Worm (Caenorhabditis elegans): ENCODE results near the gene Y9C2UA.1.

Y9C2UA.1 gene

ce11 chrII:9102623-9103022 is 36.8 kb upstream of the Y9C2UA.1 start (continued):
- TF ChIP-seq F33H1.4 (GFP tag; IDR thresholded peaks at IDR 0.05) (peak; percentile 57), Y95B8A.8 (GFP tag; IDR thresholded peaks at IDR 0.05) (peak; percentile 78; the same call in 1 of the 2 replicates), nhr-120 (GFP tag; IDR thresholded peaks at IDR 0.05) (0 out of 2 replicates have a peak, but pooled peaks have one; percentile 45), egl-44 (GFP tag; IDR thresholded peaks at IDR 0.05) (peak; percentile 94), pbrm-1 (GFP tag; IDR thresholded peaks at IDR 0.05) (peak; percentile 58), attf-6 (GFP tag; IDR thresholded peaks at IDR 0.05) (peak; percentile 57; the same call in 1 of the 2 replicates), hmg-20 (GFP tag; IDR thresholded peaks at IDR 0.05) (peak; percentile 69), madf-8 (GFP tag; conservative IDR thresholded peaks at IDR 0.05) (peak; percentile 37; the same call in 1 of the 2 replicates), B0261.1 (tag; optimal IDR thresholded peaks at IDR 0.05) (peak; percentile 40), mcd-1 (GFP tag; IDR thresholded peaks at IDR 0.05) (peak; percentile 67), aptf-3 (GFP tag; IDR thresholded peaks at IDR 0.05) (peak; percentile 92; the same call in 1 of the 2 replicates), Y79H2A.3 (GFP tag; conservative IDR thresholded peaks at IDR 0.05) (0 out of 2 replicates have a peak, but pooled peaks have one; percentile 39), C17E4.6 (GFP tag; IDR thresholded peaks at IDR 0.05) (peak; percentile 71; the same call in 1 of the 2 replicates), Y56A3A.18 (GFP tag; IDR thresholded peaks at IDR 0.05) (peak; percentile 78; the same call in 1 of the 2 replicates), F37B4.10 (GFP tag; IDR thresholded peaks at IDR 0.05) (0 out of 2 replicates have a peak, but pooled peaks have one; percentile 76), egl-18 (GFP tag; IDR thresholded peaks at IDR 0.05) (peak; percentile 87), Y53G8AR.9 (GFP tag; conservative IDR thresholded peaks at IDR 0.05) (peak; percentile 70; the same call in 1 of the 2 replicates), F39B2.1 (GFP tag; IDR thresholded peaks at IDR 0.05) (peak; percentile 74; the same call in 1 of the 2 replicates), tbp1 (GFP tag; optimal IDR thresholded peaks at IDR 0.05) (peak; percentile 75), sea-2 (GFP tag; IDR thresholded peaks at IDR 0.05) (0 out of 2 replicates have a peak, but pooled peaks have one; percentile 54), hsf-1 (GFP tag; IDR thresholded peaks at IDR 0.05) (peak; percentile 74), ceh-58 (GFP tag; IDR thresholded peaks at IDR 0.05) (peak; percentile 93; the same call in 1 of the 2 replicates), ceh-100 (GFP tag; IDR thresholded peaks at IDR 0.05) (peak; percentile 53; the same call in 1 of the 2 replicates), bed-1 (GFP tag; IDR thresholded peaks at IDR 0.05) (0 out of 2 replicates have a peak, but pooled peaks have one; percentile 52), ztf-25 (GFP tag; IDR thresholded peaks at IDR 0.05) (peak; percentile 90), nfyb-1 (GFP tag; IDR thresholded peaks at IDR 0.05) (peak; percentile 89), ztf-28 (GFP tag; IDR thresholded peaks at IDR 0.05) (peak; percentile 88)

- TF ChIP-seq sea-2 (GFP tag; IDR thresholded peaks at IDR 0.05) (no peak), lsy-27 (tag; optimal IDR thresholded peaks at IDR 0.05; ENCODE audit: borderline replicate concordance, insufficient read depth) (no peak), snpc-1.3 (tag; optimal IDR thresholded peaks at IDR 0.05; ENCODE audit: insufficient read depth) (no peak), egl-44 (GFP tag; IDR thresholded peaks at IDR 0.05) (no peak), lir-1 (GFP tag; conservative IDR thresholded peaks at IDR 0.05) (no peak), atf-7 (tag; optimal IDR thresholded peaks at IDR 0.05) (no peak), F10E7.11 (tag; optimal IDR thresholded peaks at IDR 0.05) (no peak), nhr-179 (tag; optimal IDR thresholded peaks at IDR 0.05) (no peak), F49E8.2 (tag; optimal IDR thresholded peaks at IDR 0.05; ENCODE audit: insufficient read depth) (no peak), xnd-1 (tag; optimal IDR thresholded peaks at IDR 0.05) (no peak), akir-1 (GFP tag; optimal IDR thresholded peaks at IDR 0.05) (no peak), lsl-1 (GFP tag; optimal IDR thresholded peaks at IDR 0.05) (no peak), lag-1 (GFP tag; IDR thresholded peaks at IDR 0.05) (no peak), hrde-1 (tag; optimal IDR thresholded peaks at IDR 0.05; ENCODE audit: borderline replicate concordance) (no peak), unc-62 (GFP tag; optimal IDR thresholded peaks at IDR 0.05) (no peak), lin-26 (GFP tag; IDR thresholded peaks at IDR 0.05) (no peak), snpc-4 (GFP tag; optimal IDR thresholded peaks at IDR 0.05) (no peak), snpc-4 (tag; optimal IDR thresholded peaks at IDR 0.05) (no peak), egrh-3 (GFP tag; IDR thresholded peaks at IDR 0.05) (no peak), mel-28 (tag; optimal IDR thresholded peaks at IDR 0.05; ENCODE audit: borderline replicate concordance) (no peak), hmg-1.2 (GFP tag; IDR thresholded peaks at IDR 0.05) (no peak)
These were observed 32.2 kb upstream of the Y9C2UA.1 start, which contains the start of gene dyrb-1 for ce11 chrII:9107095-9107769. Gene dyrb-1 (minus strand): TSS chrII:9107145.
